Fruit fly (Drosophila melanogaster) whole organism, wandering third instar larva: ENCODE data around the gene Taf4.

Source experiments
- GATAd ChIP-seq: sonication (Bioruptor generic); optimal IDR thresholded peaks from 2 replicates; lab custom pipeline; 2016; ENCODE audit warnings: missing biosample characterization, missing genetic modification characterization
- Hr78 ChIP-seq: fragments of >200 bp; optimal IDR thresholded peaks from 2 replicates; lab custom pipeline; 2017; ENCODE audit warnings: missing biosample characterization, missing genetic modification characterization
- dl ChIP-seq, 2 experiments: fragments of 175-275, 200-275 bp in 1 of 2; fragments of 200-275 bp in 1 of 2; sonication (Bioruptor generic); optimal IDR thresholded peaks; lab custom pipeline; 2018; ENCODE audit warnings: mild to moderate bottlenecking in 2 of 2, missing biosample characterization in 2 of 2, missing genetic modification characterization in 2 of 2, moderate library complexity in 2 of 2; ENCODE audit not compliant: partially characterized antibody in 2 of 2, insufficient read depth in 1 of 2
- psq ChIP-seq: fragments of 200-800 bp; sonication (Bioruptor generic); optimal IDR thresholded peaks from 3 replicates; lab custom pipeline; 2017; ENCODE audit warnings: missing biosample characterization, mild to moderate bottlenecking, missing genetic modification characterization, moderate library complexity
- sv ChIP-seq: fragments of 200-800 bp; sonication (Bioruptor generic); optimal IDR thresholded peaks from 3 replicates; lab custom pipeline; 2016; ENCODE audit warnings: missing biosample characterization, missing genetic modification characterization
- tai ChIP-seq: sonication (Bioruptor generic); optimal IDR thresholded peaks from 2 replicates; lab custom pipeline; 2016; ENCODE audit warnings: missing biosample characterization, missing genetic modification characterization

- no peak for TF ChIP-seq Hr78 (GFP tag; lab: Kevin White, UChicago)
- no peak for TF ChIP-seq psq (GFP tag; lab: Kevin White, UChicago)
- TF ChIP-seq GATAd (GFP tag; lab: Kevin White, UChicago) = no peak
- TF ChIP-seq sv (GFP tag; lab: Kevin White, UChicago) = no peak
- no peak for TF ChIP-seq dl (GFP tag; optimal IDR thresholded peaks at IDR 0.05; lab: Kevin White, UChicago; ENCODE audit: insufficient read depth in 1 of 2, partially characterized antibody in 2 of 2)
- no peak for TF ChIP-seq tai
Measured at dm6 chr3L:16100059-16100458, 13.0 kb upstream of the Taf4 start, which contains the start of gene IleRS-m.
